Fruit fly (Drosophila melanogaster): ENCODE data around the gene CG43335.

CG43335 gene

DNA sequence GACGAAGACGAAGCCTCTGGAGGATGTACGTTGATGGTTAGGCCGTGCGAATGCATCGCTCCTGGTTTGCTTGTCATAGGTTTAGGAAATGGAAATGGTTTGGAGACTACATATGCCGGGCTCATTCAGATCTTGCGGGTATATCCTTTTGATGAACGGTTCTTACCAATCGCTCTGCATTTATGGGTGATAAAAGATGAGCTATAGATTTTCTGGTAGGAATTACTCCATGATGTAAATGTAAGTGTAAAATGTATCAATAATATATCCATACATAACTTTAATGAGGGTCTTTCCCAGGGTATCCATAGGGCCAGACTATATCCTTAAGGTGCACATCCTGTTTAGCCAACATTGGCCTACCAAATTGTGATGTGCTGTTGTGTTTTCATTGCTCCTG, 23.6 kb upstream of the CG43335 start (continued):
- no peak for TF ChIP-seq CG4707 (GFP tag; optimal IDR thresholded peaks at IDR 0.05)
- no peak for TF ChIP-seq mirr (GFP tag; optimal IDR thresholded peaks at IDR 0.05)
- TF ChIP-seq CG9437 (GFP tag; optimal IDR thresholded peaks at IDR 0.05): no peak
- peak; percentile 43 for TF ChIP-seq gem (tag; optimal IDR thresholded peaks at IDR 0.05)
- TF ChIP-seq Fer3 (tag; optimal IDR thresholded peaks at IDR 0.05): no peak
- TF ChIP-seq Bteb2 (GFP tag; optimal IDR thresholded peaks at IDR 0.05): no peak
- TF ChIP-seq gsb-n (tag; optimal IDR thresholded peaks at IDR 0.05): no peak
- peak; percentile 59; the same call in 2 of the 3 replicates for TF ChIP-seq row (GFP tag; IDR thresholded peaks at IDR 0.05)
- TF ChIP-seq eve (GFP tag; optimal IDR thresholded peaks at IDR 0.05): no peak
- TF ChIP-seq CG2712 (tag; optimal IDR thresholded peaks at IDR 0.05): peak; percentile 59
- no peak for TF ChIP-seq CG16779 (GFP tag; IDR thresholded peaks at IDR 0.05)
- peak in 1 of 3 experiments; percentile 37 for TF ChIP-seq lola (GFP tag; optimal IDR thresholded peaks at IDR 0.05)
- TF ChIP-seq ara (GFP tag; IDR thresholded peaks at IDR 0.05): 0 out of 2 replicates have a peak, but pooled peaks have one; percentile 41
- TF ChIP-seq sens (GFP tag): peak; percentile 63
- TF ChIP-seq TFAM (GFP tag; optimal IDR thresholded peaks at IDR 0.05): no peak
- no peak for TF ChIP-seq maf-S (GFP tag; optimal IDR thresholded peaks at IDR 0.05)
- no peak for TF ChIP-seq pnt (GFP tag; optimal IDR thresholded peaks at IDR 0.05)
- no peak for TF ChIP-seq Dp (GFP tag; optimal IDR thresholded peaks at IDR 0.05)
- no peak for TF ChIP-seq CG12744 (GFP tag; optimal IDR thresholded peaks at IDR 0.05)
- TF ChIP-seq Hey (tag; optimal IDR thresholded peaks at IDR 0.05): no peak
- TF ChIP-seq CG12299 (tag; optimal IDR thresholded peaks at IDR 0.05): no peak
- TF ChIP-seq tin (GFP tag; optimal IDR thresholded peaks at IDR 0.05): no peak
- no peak for TF ChIP-seq cas (GFP tag; IDR thresholded peaks at IDR 0.05)
- peak; percentile 2 for TF ChIP-seq CG7839 (tag; optimal IDR thresholded peaks at IDR 0.05)
- TF ChIP-seq CG2678 (tag; optimal IDR thresholded peaks at IDR 0.05): peak; percentile 39
- TF ChIP-seq CG12391 (tag; optimal IDR thresholded peaks at IDR 0.05): peak; percentile 16
- no peak for TF ChIP-seq CG15479 (GFP tag; optimal IDR thresholded peaks at IDR 0.05)
- TF ChIP-seq Deaf1 (tag; optimal IDR thresholded peaks at IDR 0.05): no peak
- TF ChIP-seq HLHmδ (GFP tag; optimal IDR thresholded peaks at IDR 0.05): no peak
- TF ChIP-seq GATAe (GFP tag; conservative IDR thresholded peaks at IDR 0.05): no peak
- no peak for TF ChIP-seq tgo (GFP tag; IDR thresholded peaks at IDR 0.05)
- no peak for TF ChIP-seq ind (GFP tag; optimal IDR thresholded peaks at IDR 0.05)
- peak; percentile 5 for TF ChIP-seq CG18599 (GFP tag; optimal IDR thresholded peaks at IDR 0.05)
- TF ChIP-seq Lim3 (GFP tag; IDR thresholded peaks at IDR 0.05): no peak
- no peak for TF ChIP-seq Spps (tag; optimal IDR thresholded peaks at IDR 0.05)
- no peak for TF ChIP-seq Poxn (GFP tag; IDR thresholded peaks at IDR 0.05)
- TF ChIP-seq CG11560 (tag; IDR thresholded peaks at IDR 0.05): no peak
- TF ChIP-seq gce (GFP tag; IDR thresholded peaks at IDR 0.05): no peak
- TF ChIP-seq seq (GFP tag; IDR thresholded peaks at IDR 0.05): no peak
- TF ChIP-seq CG5245 (GFP tag; optimal IDR thresholded peaks at IDR 0.05): no peak
- TF ChIP-seq CG15269 (tag; optimal IDR thresholded peaks at IDR 0.05): no peak
- TF ChIP-seq Chrac-16 (GFP tag; optimal IDR thresholded peaks at IDR 0.05): no peak
- no peak for TF ChIP-seq crol (GFP tag; IDR thresholded peaks at IDR 0.05)
- no peak for TF ChIP-seq amos (GFP tag; IDR thresholded peaks at IDR 0.05; ENCODE audit: partially characterized antibody)
- no peak; the same call in 1 of the 2 replicates for TF ChIP-seq HLH3B (GFP tag; IDR thresholded peaks at IDR 0.05)
- peak; percentile 21; the same call in 1 of the 2 replicates for TF ChIP-seq CG10959 (GFP tag; IDR thresholded peaks at IDR 0.05)
- TF ChIP-seq Tbp (GFP tag; optimal IDR thresholded peaks at IDR 0.05): no peak
- TF ChIP-seq Ptx1 (GFP tag; IDR thresholded peaks at IDR 0.05): no peak
- TF ChIP-seq ttk (GFP tag; IDR thresholded peaks at IDR 0.05): peak; percentile 40; the same call in 1 of the 2 replicates
- no peak for TF ChIP-seq Hmx (GFP tag; optimal IDR thresholded peaks at IDR 0.05)
- no peak for TF ChIP-seq Pdp1 (GFP tag; optimal IDR thresholded peaks at IDR 0.05)
- TF ChIP-seq CG3838 (GFP tag; optimal IDR thresholded peaks at IDR 0.05): no peak
